Fruit fly (Drosophila melanogaster) whole organism, prepupa: ENCODE data around the gene Uba2.

Experiments used
- Blimp-1 ChIP-seq: fragments of 200-800 bp; sonication (Bioruptor generic); optimal IDR thresholded peaks from 3 replicates; lab custom pipeline; 2017; ENCODE audit warnings: missing biosample characterization, missing genetic modification characterization, mild to moderate bottlenecking, moderate library complexity, missing genetic modification reagents
- CG10669 ChIP-seq: fragments of 200-800 bp; sonication (Bioruptor generic); optimal IDR thresholded peaks from 3 replicates; lab custom pipeline; 2018; ENCODE audit warnings: missing biosample characterization, mild to moderate bottlenecking, missing genetic modification characterization, moderate library complexity
- CG11294 ChIP-seq: fragments of 200-800 bp; sonication (Bioruptor generic); IDR thresholded peaks from 2 replicates; pipeline ENCODE4 v1.3.6; 2022; ENCODE audit warnings: missing biosample characterization, missing genetic modification characterization
- CG1621 ChIP-seq: fragments of 200-800 bp; sonication (Bioruptor generic); optimal IDR thresholded peaks from 3 replicates; lab custom pipeline; 2018; ENCODE audit warnings: missing biosample characterization, mild to moderate bottlenecking, missing genetic modification characterization
- CG3032 ChIP-seq: fragments of 200-800 bp; optimal IDR thresholded peaks from 2 replicates; lab custom pipeline; 2019; ENCODE audit warnings: missing biosample characterization, mild to moderate bottlenecking, missing genetic modification characterization, moderate library complexity
- CG32006 ChIP-seq: fragments of 200-800 bp; sonication (Bioruptor generic); optimal IDR thresholded peaks from 3 replicates; lab custom pipeline; 2017; ENCODE audit warnings: missing biosample characterization, mild to moderate bottlenecking, missing genetic modification characterization
- CG34406 ChIP-seq: fragments of 200-800 bp; sonication (Bioruptor generic); optimal IDR thresholded peaks from 3 replicates; lab custom pipeline; 2016; ENCODE audit warnings: missing biosample characterization, missing genetic modification characterization
- CG3919 ChIP-seq: fragments of 200-800 bp; sonication (Bioruptor generic); optimal IDR thresholded peaks from 3 replicates; lab custom pipeline; 2016; ENCODE audit warnings: missing biosample characterization, missing genetic modification characterization
- CG6163 ChIP-seq: fragments of 200-800 bp; sonication (Bioruptor generic); IDR thresholded peaks from 3 replicates; pipeline ENCODE4 v1.3.6; 2022; ENCODE audit warnings: missing biosample characterization, missing genetic modification characterization
- CG6276 ChIP-seq: fragments of 200-800 bp; sonication (Bioruptor generic); optimal IDR thresholded peaks from 2 replicates; lab custom pipeline; 2017; ENCODE audit warnings: missing biosample characterization, mild to moderate bottlenecking, missing genetic modification characterization
- CG6792 ChIP-seq: fragments of 200-800 bp; sonication (Bioruptor generic); optimal IDR thresholded peaks from 3 replicates; lab custom pipeline; 2016; ENCODE audit warnings: missing biosample characterization, missing genetic modification characterization
- CG6808 ChIP-seq: fragments of 200-800 bp; sonication (Bioruptor generic); optimal IDR thresholded peaks from 3 replicates; lab custom pipeline; 2017; ENCODE audit warnings: missing biosample characterization, missing genetic modification characterization, mild to moderate bottlenecking, moderate library complexity, missing genetic modification reagents
- CG6854 ChIP-seq: fragments of 200-800 bp; sonication (Bioruptor generic); optimal IDR thresholded peaks from 2 replicates; lab custom pipeline; 2017; ENCODE audit warnings: missing biosample characterization, mild to moderate bottlenecking, missing genetic modification characterization
- CG7368 ChIP-seq: fragments of 200-800 bp; sonication (Bioruptor generic); optimal IDR thresholded peaks from 3 replicates; lab custom pipeline; 2016; ENCODE audit warnings: missing biosample characterization, missing genetic modification characterization
- CG8119 ChIP-seq: fragments of 200-800 bp; sonication (Bioruptor generic); IDR thresholded peaks from 3 replicates; pipeline ENCODE4 v1.3.6; 2022; ENCODE audit warnings: missing biosample characterization, missing genetic modification characterization
- CG8319 ChIP-seq: fragments of 200-800 bp; sonication (Bioruptor generic); optimal IDR thresholded peaks from 3 replicates; lab custom pipeline; 2016; ENCODE audit warnings: missing biosample characterization, missing genetic modification characterization
- CG9139 ChIP-seq: fragments of 200-800 bp; sonication (Bioruptor generic); optimal IDR thresholded peaks from 3 replicates; lab custom pipeline; 2017; ENCODE audit warnings: missing biosample characterization, mild to moderate bottlenecking, missing genetic modification characterization
- Eip75B ChIP-seq: fragments of 200-800 bp; sonication (Bioruptor generic); optimal IDR thresholded peaks from 3 replicates; lab custom pipeline; 2016; ENCODE audit warnings: missing biosample characterization, missing genetic modification characterization
- Eip93F ChIP-seq: fragments of 200-800 bp; sonication (Bioruptor generic); optimal IDR thresholded peaks from 2 replicates; lab custom pipeline; 2016; ENCODE audit warnings: missing biosample characterization, mild to moderate bottlenecking, missing genetic modification characterization
- Ets21C ChIP-seq: fragments of 200-800 bp; sonication (Bioruptor generic); optimal IDR thresholded peaks from 3 replicates; lab custom pipeline; 2016; ENCODE audit warnings: missing biosample characterization, missing genetic modification characterization
- Ets96B ChIP-seq: fragments of 200-800 bp; optimal IDR thresholded peaks from 2 replicates; lab custom pipeline; 2019; ENCODE audit warnings: missing biosample characterization, mild to moderate bottlenecking, missing genetic modification characterization, moderate library complexity
- Gug ChIP-seq: fragments of 200-800 bp; sonication (Bioruptor generic); IDR thresholded peaks from 2 replicates; pipeline ENCODE4 v1.3.6; 2022; ENCODE audit warnings: missing biosample characterization, missing genetic modification characterization
- Hr39 ChIP-seq: fragments of 200-800 bp; sonication (Bioruptor generic); optimal IDR thresholded peaks from 2 replicates; lab custom pipeline; 2016; ENCODE audit warnings: missing biosample characterization, missing genetic modification characterization
- Hr4 ChIP-seq: fragments of 200-800 bp; sonication (Bioruptor generic); optimal IDR thresholded peaks from 3 replicates; lab custom pipeline; 2016; ENCODE audit warnings: missing biosample characterization, missing genetic modification characterization
- Lpt ChIP-seq: fragments of 200-800 bp; sonication (Bioruptor generic); optimal IDR thresholded peaks from 3 replicates; lab custom pipeline; 2016; ENCODE audit warnings: missing biosample characterization, missing genetic modification characterization
- Met ChIP-seq: fragments of 200-800 bp; sonication (Bioruptor generic); optimal IDR thresholded peaks from 3 replicates; lab custom pipeline; 2016; ENCODE audit warnings: missing biosample characterization, missing genetic modification characterization
- OdsH ChIP-seq: fragments of 200-800 bp; sonication (Bioruptor generic); optimal IDR thresholded peaks from 3 replicates; lab custom pipeline; 2016; ENCODE audit warnings: missing biosample characterization, missing genetic modification characterization
- Smox ChIP-seq: fragments of 200-800 bp; sonication (Bioruptor generic); optimal IDR thresholded peaks from 3 replicates; lab custom pipeline; 2016; ENCODE audit warnings: missing biosample characterization, missing genetic modification characterization
- Sox102F ChIP-seq: fragments of 200-800 bp; sonication (Bioruptor generic); optimal IDR thresholded peaks from 2 replicates; lab custom pipeline; 2016; ENCODE audit warnings: missing biosample characterization, mild to moderate bottlenecking, missing genetic modification characterization
- Sox14 ChIP-seq: fragments of 200-800 bp; sonication (Bioruptor generic); optimal IDR thresholded peaks from 3 replicates; lab custom pipeline; 2016; ENCODE audit warnings: missing biosample characterization, missing genetic modification characterization
- Sox15 ChIP-seq: fragments of 200-800 bp; sonication (Bioruptor generic); optimal IDR thresholded peaks from 3 replicates; lab custom pipeline; 2016; ENCODE audit warnings: missing biosample characterization, missing genetic modification characterization
- achi ChIP-seq: fragments of 200-800 bp; sonication (Bioruptor generic); optimal IDR thresholded peaks from 3 replicates; lab custom pipeline; 2016; ENCODE audit warnings: missing biosample characterization, missing genetic modification characterization
- acj6 ChIP-seq: fragments of 200-800 bp; sonication (Bioruptor generic); optimal IDR thresholded peaks from 3 replicates; lab custom pipeline; 2016; ENCODE audit warnings: missing biosample characterization, missing genetic modification characterization
- cyc ChIP-seq: fragments of 200-800 bp; sonication (Bioruptor generic); optimal IDR thresholded peaks from 3 replicates; lab custom pipeline; 2016; ENCODE audit warnings: missing biosample characterization, missing genetic modification characterization
- dac ChIP-seq: fragments of 200-800 bp; sonication (Bioruptor generic); optimal IDR thresholded peaks from 2 replicates; lab custom pipeline; 2017; ENCODE audit warnings: missing biosample characterization, mild to moderate bottlenecking, missing genetic modification characterization
- dsx ChIP-seq: fragments of 200-800 bp; optimal IDR thresholded peaks from 3 replicates; lab custom pipeline; 2019; ENCODE audit warnings: missing biosample characterization, mild to moderate bottlenecking, missing genetic modification characterization, moderate library complexity; ENCODE audit not compliant: poor library complexity, severe bottlenecking
- eg ChIP-seq: fragments of 200-800 bp; sonication (Bioruptor generic); IDR thresholded peaks from 3 replicates; pipeline ENCODE4 v1.3.6; 2022; ENCODE audit warnings: missing biosample characterization, missing genetic modification characterization
- esn ChIP-seq: fragments of 200-800 bp; sonication (Bioruptor generic); optimal IDR thresholded peaks from 2 replicates; lab custom pipeline; 2016; ENCODE audit warnings: missing biosample characterization, mild to moderate bottlenecking, missing genetic modification characterization, moderate library complexity
- fd59A ChIP-seq: fragments of 200-800 bp; sonication (Bioruptor generic); optimal IDR thresholded peaks from 2 replicates; lab custom pipeline; 2017; ENCODE audit warnings: missing biosample characterization, mild to moderate bottlenecking, missing genetic modification characterization, missing genetic modification reagents
- fd85E ChIP-seq: fragments of 200-800 bp; sonication (Bioruptor generic); optimal IDR thresholded peaks from 3 replicates; lab custom pipeline; 2016; ENCODE audit warnings: missing biosample characterization, missing genetic modification characterization
- lz ChIP-seq: fragments of 200-800 bp; sonication (Bioruptor generic); optimal IDR thresholded peaks from 3 replicates; lab custom pipeline; 2016; ENCODE audit warnings: missing biosample characterization, missing genetic modification characterization
- net ChIP-seq: fragments of 200-800 bp; sonication (Bioruptor generic); optimal IDR thresholded peaks from 3 replicates; lab custom pipeline; 2016; ENCODE audit warnings: missing biosample characterization, missing genetic modification characterization
- pdm3 ChIP-seq: fragments of 200-800 bp; sonication (Bioruptor generic); optimal IDR thresholded peaks from 3 replicates; lab custom pipeline; 2016; ENCODE audit warnings: missing biosample characterization, missing genetic modification characterization
- salr ChIP-seq, 2 experiments: fragments of 200-800 bp; sonication (Bioruptor generic); optimal IDR thresholded peaks; 3 replicates each; lab custom pipeline; 2016 to 2018; ENCODE audit warnings: missing biosample characterization in 2 of 2, missing genetic modification characterization in 2 of 2, mild to moderate bottlenecking in 1 of 2
- spab ChIP-seq: fragments of 200-800 bp; sonication (Bioruptor generic); optimal IDR thresholded peaks from 2 replicates; lab custom pipeline; 2017; ENCODE audit warnings: missing biosample characterization, mild to moderate bottlenecking, missing genetic modification characterization, missing genetic modification reagents
- ss ChIP-seq, 2 experiments: fragments of 200-800 bp; sonication (Bioruptor generic); optimal IDR thresholded peaks; 2 replicates in 1 of 2; 3 replicates in 1 of 2; lab custom pipeline; 2017 to 2018; ENCODE audit warnings: mild to moderate bottlenecking in 2 of 2, missing biosample characterization in 2 of 2, missing genetic modification characterization in 2 of 2, moderate library complexity in 1 of 2
- svp ChIP-seq: fragments of 200-800 bp; sonication (Bioruptor generic); peaks from one replicate; lab custom pipeline; 2016; ENCODE audit warnings: missing biosample characterization, missing genetic modification characterization
- topi ChIP-seq: fragments of 200-800 bp; sonication (Bioruptor generic); optimal IDR thresholded peaks from 3 replicates; lab custom pipeline; 2016; ENCODE audit warnings: missing biosample characterization, missing genetic modification characterization
- vri ChIP-seq: fragments of 200-800 bp; sonication (Bioruptor generic); optimal IDR thresholded peaks from 3 replicates; lab custom pipeline; 2016; ENCODE audit warnings: missing biosample characterization, mild to moderate bottlenecking, missing genetic modification characterization

Uba2 gene

dm6 chr3L:8097101-8097500, 30.5 kb downstream of the Uba2 start:
- peak; percentile 30 for TF ChIP-seq vri (GFP tag; lab: Kevin White, UChicago)
- TF ChIP-seq CG10669 (GFP tag; lab: Kevin White, UChicago), result no peak

- TF ChIP-seq Lpt (GFP tag; lab: Kevin White, UChicago), result peak; percentile 97
- peak; percentile 96 for TF ChIP-seq Hr4
- TF ChIP-seq CG6276 (GFP tag; lab: Kevin White, UChicago), result peak; percentile 97
- peak; percentile 76 for TF ChIP-seq CG1621 (tag; lab: Kevin White, UChicago)
- TF ChIP-seq Sox14, result peak; percentile 87
- TF ChIP-seq CG6792 (GFP tag; lab: Kevin White, UChicago), result peak; percentile 92
- TF ChIP-seq OdsH (GFP tag; lab: Kevin White, UChicago), result peak; percentile 96
- peak; percentile 96 for TF ChIP-seq CG11294 (GFP tag; lab: Robert Waterston, UW)
- peak; percentile 95 for TF ChIP-seq acj6 (GFP tag; lab: Kevin White, UChicago)
- TF ChIP-seq dac (GFP tag; lab: Kevin White, UChicago), result peak; percentile 91
- peak; percentile 93 for TF ChIP-seq pdm3 (GFP tag; lab: Kevin White, UChicago)
- TF ChIP-seq Sox15 (GFP tag; lab: Kevin White, UChicago), result peak; percentile 90
- TF ChIP-seq fd59A (GFP tag; lab: Kevin White, UChicago), result peak; percentile 74
- TF ChIP-seq Eip93F (GFP tag; lab: Kevin White, UChicago), result peak; percentile 74
- TF ChIP-seq CG6808 (GFP tag; lab: Kevin White, UChicago), result peak; percentile 78
- peak; percentile 89 for TF ChIP-seq svp (GFP tag; lab: Kevin White, UChicago)
- TF ChIP-seq Ets21C, result no peak
- peak; percentile 98 for TF ChIP-seq CG8119 (GFP tag; lab: Robert Waterston, UW)
- TF ChIP-seq CG7368 (GFP tag; lab: Kevin White, UChicago), result peak; percentile 90
- TF ChIP-seq Ets96B, result peak; percentile 90
- peak; percentile 78 for TF ChIP-seq dsx (GFP tag; lab: Kevin White, UChicago)
- peak; percentile 83 for TF ChIP-seq cyc (GFP tag; lab: Kevin White, UChicago)
- peak; percentile 85 for TF ChIP-seq Eip75B
- TF ChIP-seq Gug (GFP tag; lab: Robert Waterston, UW), result peak; percentile 95
- TF ChIP-seq CG3032, result peak; percentile 84
- TF ChIP-seq CG32006 (GFP tag; lab: Kevin White, UChicago), result peak; percentile 99
- TF ChIP-seq CG34406 (GFP tag; lab: Kevin White, UChicago), result peak; percentile 94
- peak; percentile 78 for TF ChIP-seq CG8319
- TF ChIP-seq CG10669 (GFP tag; lab: Kevin White, UChicago), result peak; percentile 92
- TF ChIP-seq lz (GFP tag; lab: Kevin White, UChicago), result peak; percentile 82
- no peak for TF ChIP-seq Blimp-1 (GFP tag; lab: Kevin White, UChicago)
- TF ChIP-seq vri (GFP tag; lab: Kevin White, UChicago), result peak; percentile 77
- TF ChIP-seq salr (GFP tag; optimal IDR thresholded peaks at IDR 0.05; lab: Kevin White, UChicago), result peak; percentile 68 to 96
- peak; percentile 91 for TF ChIP-seq esn (GFP tag; lab: Kevin White, UChicago)
- peak; percentile 82 to 86 for TF ChIP-seq ss (GFP tag; optimal IDR thresholded peaks at IDR 0.05; lab: Kevin White, UChicago)
- peak; percentile 96 for TF ChIP-seq net (GFP tag; lab: Kevin White, UChicago)
- no peak for TF ChIP-seq Smox (GFP tag; lab: Kevin White, UChicago)
- peak; percentile 92 for TF ChIP-seq CG6163 (GFP tag; lab: Robert Waterston, UW)
- TF ChIP-seq fd85E (GFP tag; lab: Kevin White, UChicago), result peak; percentile 54
- TF ChIP-seq Sox102F (GFP tag; lab: Kevin White, UChicago), result peak; percentile 81
- TF ChIP-seq spab (GFP tag; lab: Kevin White, UChicago), result peak; percentile 81
- TF ChIP-seq Met, result peak; percentile 83
- peak; percentile 45 for TF ChIP-seq CG6854 (GFP tag; lab: Kevin White, UChicago)
- TF ChIP-seq eg (GFP tag; lab: Robert Waterston, UW), result peak; percentile 95
- peak; percentile 62 for TF ChIP-seq CG9139 (GFP tag; lab: Kevin White, UChicago)
- no peak for TF ChIP-seq Hr39 (GFP tag; lab: Kevin White, UChicago)
- peak; percentile 86 for TF ChIP-seq CG3919
- TF ChIP-seq topi (GFP tag; lab: Kevin White, UChicago), result peak; percentile 82
- peak; percentile 94 for TF ChIP-seq achi
Observed at dm6 chr3L:8096106-8096558, 31.5 kb downstream of the Uba2 start.
